Worm (Caenorhabditis elegans) whole organism, L1 larva: ENCODE results near the gene Y66D12A.19.

Source experiments
- C16A3.4 ChIP-seq: fragments of 150-350 bp; optimal IDR thresholded peaks from 2 replicates; lab custom pipeline; 2014; ENCODE audit warnings: missing biosample characterization, missing genetic modification characterization
- F16B12.6 ChIP-seq: fragments of 150-350 bp; optimal IDR thresholded peaks from 2 replicates; lab custom pipeline; 2014; ENCODE audit warnings: missing biosample characterization, missing genetic modification characterization
- aly-2 ChIP-seq: fragments of 150-350 bp; optimal IDR thresholded peaks from 2 replicates; lab custom pipeline; 2014; ENCODE audit warnings: missing biosample characterization, missing genetic modification characterization
- ama-1 ChIP-seq: fragments of 150-350 bp; optimal IDR thresholded peaks from 2 replicates; lab custom pipeline; 2014
- ceh-88 ChIP-seq: fragments of 200-800 bp; sonication (Bioruptor generic); IDR thresholded peaks from 2 replicates; pipeline ENCODE4 v1.3.6; 2022; ENCODE audit warnings: missing genetic modification characterization, missing compliant biosample characterization
- ces-1 ChIP-seq: fragments of 150-350 bp; optimal IDR thresholded peaks from 2 replicates; lab custom pipeline; 2014; ENCODE audit warnings: missing biosample characterization, missing genetic modification reagents, missing genetic modification characterization
- dpl-1 ChIP-seq, 3 experiments: fragments of 150-350 bp in 2 of 3; sonication (generic microtip) in 1 of 3; optimal IDR thresholded peaks; 2 replicates each; lab custom pipeline; 2014 to 2017; ENCODE audit warnings: missing biosample characterization in 3 of 3, missing genetic modification characterization in 3 of 3, missing genetic modification reagents in 3 of 3
- dsc-1 ChIP-seq: sonication (generic microtip); optimal IDR thresholded peaks from 2 replicates; lab custom pipeline; 2016; ENCODE audit warnings: mild to moderate bottlenecking, missing genetic modification characterization, missing compliant biosample characterization
- efl-1 ChIP-seq, 4 experiments: fragments of 150-350 bp; optimal IDR thresholded peaks in 3 of 4; peaks in 1 of 4; 1 replicate in 1 of 4; 2 replicates in 3 of 4; lab custom pipeline; 2014; ENCODE audit warnings: missing biosample characterization in 2 of 4, missing genetic modification characterization in 2 of 4, missing genetic modification reagents in 2 of 4
- egl-13 ChIP-seq: sonication (generic microtip); optimal IDR thresholded peaks from 2 replicates; lab custom pipeline; 2016; ENCODE audit warnings: missing genotype, missing genetic modification reagents, missing genetic modification characterization, missing compliant biosample characterization
- elt-3 ChIP-seq, 6 experiments: fragments of 150-350 bp in 1 of 6; sonication (generic microtip); optimal IDR thresholded peaks; 2 replicates each; lab custom pipeline; 2017 to 2018; ENCODE audit warnings: missing biosample characterization in 6 of 6, missing genetic modification characterization in 6 of 6, inconsistent platforms in 1 of 6
- ets-5 ChIP-seq: fragments of 200-800 bp; sonication (Bioruptor generic); IDR thresholded peaks from 2 replicates; pipeline ENCODE4 v1.3.6; 2022; ENCODE audit warnings: missing genetic modification characterization, missing compliant biosample characterization
- fkh-10 ChIP-seq: sonication (generic microtip); optimal IDR thresholded peaks from 2 replicates; lab custom pipeline; 2017; ENCODE audit warnings: missing biosample characterization, missing genetic modification reagents, missing genetic modification characterization
- fkh-4 ChIP-seq: sonication (generic microtip); optimal IDR thresholded peaks from 2 replicates; lab custom pipeline; 2016; ENCODE audit warnings: missing compliant biosample characterization, missing genetic modification characterization, borderline replicate concordance
- grh-1 ChIP-seq: fragments of 200-800 bp; sonication (Bioruptor generic); IDR thresholded peaks from 2 replicates; pipeline ENCODE4 v1.3.6; 2022; ENCODE audit warnings: missing genetic modification reagents, missing genetic modification characterization, missing compliant biosample characterization
- hlh-17 ChIP-seq: fragments of 200-800 bp; sonication (Bioruptor generic); optimal IDR thresholded peaks from 2 replicates; lab custom pipeline; 2018; ENCODE audit warnings: missing genetic modification characterization, mild to moderate bottlenecking, missing compliant biosample characterization, moderate library complexity, borderline replicate concordance
- hpl-2 ChIP-seq: fragments of 150-350 bp; optimal IDR thresholded peaks from 2 replicates; lab custom pipeline; 2014; ENCODE audit warnings: missing biosample characterization, missing genetic modification reagents, missing genetic modification characterization
- irx-1 ChIP-seq: sonication (generic microtip); optimal IDR thresholded peaks from 2 replicates; lab custom pipeline; 2016; ENCODE audit warnings: missing genetic modification characterization, missing compliant biosample characterization
- isw-1 ChIP-seq: fragments of 200-800 bp; sonication (Bioruptor generic); IDR thresholded peaks from 2 replicates; pipeline ENCODE4 v1.3.6; 2022; ENCODE audit warnings: missing genetic modification characterization, missing compliant biosample characterization
- jun-1 ChIP-seq: fragments of 150-350 bp; optimal IDR thresholded peaks from 2 replicates; lab custom pipeline; 2014; ENCODE audit warnings: missing biosample characterization, missing genetic modification reagents, missing genetic modification characterization
- lin-39 ChIP-seq: fragments of 150-350 bp; optimal IDR thresholded peaks from 2 replicates; lab custom pipeline; 2014; ENCODE audit warnings: missing biosample characterization, missing genetic modification reagents, missing genetic modification characterization
- lsy-2 ChIP-seq, 2 experiments: fragments of 150-350 bp; optimal IDR thresholded peaks; 2 replicates each; lab custom pipeline; 2014; ENCODE audit warnings: missing biosample characterization in 2 of 2, missing genetic modification characterization in 2 of 2
- mdl-1 ChIP-seq, 2 experiments: fragments of 150-350 bp; optimal IDR thresholded peaks; 2 replicates each; lab custom pipeline; 2014 to 2017; ENCODE audit warnings: missing biosample characterization in 2 of 2, missing genetic modification characterization in 2 of 2, inconsistent platforms in 1 of 2
- mep-1 ChIP-seq: fragments of 150-350 bp; optimal IDR thresholded peaks from 2 replicates; lab custom pipeline; 2014; ENCODE audit warnings: missing biosample characterization, missing genetic modification characterization
- nhr-12 ChIP-seq: sonication (generic microtip); optimal IDR thresholded peaks from 2 replicates; lab custom pipeline; 2017; ENCODE audit warnings: missing biosample characterization, missing genetic modification characterization
- nhr-19 ChIP-seq: fragments of 200-800 bp; sonication (Bioruptor generic); conservative IDR thresholded peaks from 2 replicates; pipeline ENCODE4 v1.3.6; 2022; ENCODE audit warnings: missing genetic modification characterization, missing compliant biosample characterization
- nhr-20 ChIP-seq: sonication (generic microtip); optimal IDR thresholded peaks from 2 replicates; lab custom pipeline; 2016; ENCODE audit warnings: mild to moderate bottlenecking, missing genetic modification characterization, missing compliant biosample characterization
- nhr-237 ChIP-seq: fragments of 150-350 bp; optimal IDR thresholded peaks from 2 replicates; lab custom pipeline; 2014; ENCODE audit warnings: missing biosample characterization, missing genetic modification characterization
- nhr-28 ChIP-seq: fragments of 150-350 bp; optimal IDR thresholded peaks from 2 replicates; lab custom pipeline; 2014; ENCODE audit warnings: missing biosample characterization, missing genetic modification characterization
- nhr-71 ChIP-seq: sonication (generic microtip); optimal IDR thresholded peaks from 2 replicates; lab custom pipeline; 2016; ENCODE audit warnings: mild to moderate bottlenecking, missing genetic modification characterization, moderate library complexity, missing compliant biosample characterization
- nhr-77 ChIP-seq: fragments of 150-350 bp; optimal IDR thresholded peaks from 2 replicates; lab custom pipeline; 2014; ENCODE audit warnings: missing biosample characterization, missing genetic modification characterization
- nhr-85 ChIP-seq: sonication (generic microtip); peaks from one replicate; lab custom pipeline; 2016; ENCODE audit warnings: missing genetic modification characterization, inconsistent platforms, missing compliant biosample characterization
- nhr-90 ChIP-seq: sonication (generic microtip); optimal IDR thresholded peaks from 2 replicates; lab custom pipeline; 2016; ENCODE audit warnings: mild to moderate bottlenecking, missing genetic modification characterization, missing compliant biosample characterization; ENCODE audit not compliant: poor library complexity
- pag-3 ChIP-seq: sonication (generic microtip); optimal IDR thresholded peaks from 2 replicates; lab custom pipeline; 2017; ENCODE audit warnings: missing genetic modification characterization, mild to moderate bottlenecking, missing compliant biosample characterization, antibody characterized with exemption, borderline replicate concordance; ENCODE audit not compliant: insufficient read depth
- pax-3 ChIP-seq: fragments of 200-800 bp; sonication (Bioruptor generic); optimal IDR thresholded peaks from 2 replicates; lab custom pipeline; 2018; ENCODE audit warnings: mild to moderate bottlenecking, missing genetic modification characterization, moderate library complexity, missing compliant biosample characterization
- skn-1 ChIP-seq: fragments of 150-350 bp; optimal IDR thresholded peaks from 2 replicates; lab custom pipeline; 2014; ENCODE audit warnings: missing biosample characterization, missing genetic modification characterization
- snpc-4 ChIP-seq: fragments of 150-350 bp; optimal IDR thresholded peaks from 2 replicates; lab custom pipeline; 2014; ENCODE audit warnings: missing biosample characterization, missing genetic modification characterization
- snu-23 ChIP-seq: sonication (generic microtip); optimal IDR thresholded peaks from 2 replicates; lab custom pipeline; 2016; ENCODE audit warnings: missing genetic modification characterization, missing compliant biosample characterization
- sox-4 ChIP-seq: sonication (generic microtip); optimal IDR thresholded peaks from 2 replicates; lab custom pipeline; 2016; ENCODE audit warnings: missing genetic modification characterization, missing compliant biosample characterization
- sptf-1 ChIP-seq: fragments of 150-350 bp; optimal IDR thresholded peaks from 2 replicates; lab custom pipeline; 2014; ENCODE audit warnings: missing biosample characterization, missing genetic modification characterization
- sup-37 ChIP-seq: fragments of 200-800 bp; sonication (Bioruptor generic); optimal IDR thresholded peaks from 2 replicates; lab custom pipeline; 2018; ENCODE audit warnings: mild to moderate bottlenecking, missing genetic modification characterization, missing compliant biosample characterization
- swsn-7 ChIP-seq: sonication (generic microtip); optimal IDR thresholded peaks from 2 replicates; lab custom pipeline; 2016; ENCODE audit warnings: missing genetic modification characterization, missing compliant biosample characterization
- tlp-1 ChIP-seq: fragments of 150-350 bp; optimal IDR thresholded peaks from 2 replicates; lab custom pipeline; 2014; ENCODE audit warnings: missing biosample characterization, missing genetic modification characterization
- unc-130 ChIP-seq: fragments of 150-350 bp; optimal IDR thresholded peaks from 2 replicates; lab custom pipeline; 2017; ENCODE audit warnings: missing biosample characterization, missing genetic modification characterization, inconsistent platforms
- unc-30 ChIP-seq: sonication (generic microtip); optimal IDR thresholded peaks from 2 replicates; lab custom pipeline; 2017; ENCODE audit warnings: missing biosample characterization, missing genetic modification characterization
- unc-98 ChIP-seq: fragments of 200-800 bp; sonication (Bioruptor generic); IDR thresholded peaks from 2 replicates; pipeline ENCODE4 v1.3.6; 2022; ENCODE audit warnings: missing genetic modification characterization, missing compliant biosample characterization
- vab-15 ChIP-seq: sonication (generic microtip); optimal IDR thresholded peaks from 2 replicates; lab custom pipeline; 2017; ENCODE audit warnings: missing genotype, mild to moderate bottlenecking, missing genetic modification characterization, missing compliant biosample characterization
- xbp-1 ChIP-seq: sonication (generic microtip); optimal IDR thresholded peaks from 2 replicates; lab custom pipeline; 2016; ENCODE audit warnings: missing genetic modification characterization, missing compliant biosample characterization
- zip-4 ChIP-seq: fragments of 200-800 bp; sonication (Bioruptor generic); optimal IDR thresholded peaks from 2 replicates; lab custom pipeline; 2018; ENCODE audit warnings: mild to moderate bottlenecking, missing genetic modification characterization, moderate library complexity, missing compliant biosample characterization
- ztf-11 ChIP-seq, 2 experiments: sonication (generic microtip); optimal IDR thresholded peaks; 2 replicates each; lab custom pipeline; 2016 to 2017; ENCODE audit warnings: missing genetic modification characterization in 2 of 2, missing biosample characterization in 1 of 2, missing compliant biosample characterization in 1 of 2

Y66D12A.19 gene

ce11 chrIII:11548070-11548469 is 39.2 kb downstream of the Y66D12A.19 start, which contains the start of gene Y66D12A.13:
TSS of gene Y66D12A.13 (plus strand) at chrIII:11548370.
- TF ChIP-seq efl-1 (optimal IDR thresholded peaks at IDR 0.05; lab: Kevin White, UChicago) (no peak), efl-1 (GFP tag; optimal IDR thresholded peaks at IDR 0.05 in 1 of 2; lab: Kevin White, UChicago) (peak in 1 of 2 experiments; percentile 71), lin-39 (tag; lab: Kevin White, UChicago) (no peak)

- peak; percentile 11 for TF ChIP-seq mep-1 (tag; lab: Kevin White, UChicago)
- TF ChIP-seq zip-4 (GFP tag; lab: Kevin White, UChicago) = no peak
- peak in 1 of 2 experiments; percentile 32 for TF ChIP-seq efl-1 (optimal IDR thresholded peaks at IDR 0.05; lab: Kevin White, UChicago)
- peak; percentile 8 to 92 for TF ChIP-seq efl-1 (GFP tag; optimal IDR thresholded peaks at IDR 0.05 in 1 of 2; lab: Kevin White, UChicago)
- no peak for TF ChIP-seq fkh-10 (GFP tag; lab: Kevin White, UChicago)
- no peak for TF ChIP-seq ztf-11 (tag; optimal IDR thresholded peaks at IDR 0.05; lab: Kevin White, UChicago)
- no peak for TF ChIP-seq lin-39 (tag; lab: Kevin White, UChicago)
- TF ChIP-seq dpl-1 (GFP tag; optimal IDR thresholded peaks at IDR 0.05; lab: Kevin White, UChicago) = peak in 1 of 3 experiments; percentile 12
- no peak for TF ChIP-seq swsn-7
- no peak for TF ChIP-seq xbp-1 (tag; lab: Kevin White, UChicago)
- no peak for TF ChIP-seq nhr-77
- TF ChIP-seq tlp-1 = no peak
- no peak for TF ChIP-seq C16A3.4 (tag; lab: Kevin White, UChicago)
- peak; percentile 67 for TF ChIP-seq nhr-90 (tag; lab: Kevin White, UChicago)
- no peak for TF ChIP-seq isw-1 (GFP tag; lab: Robert Waterston, UW)
- TF ChIP-seq egl-13 (tag; lab: Kevin White, UChicago) = no peak
- no peak for TF ChIP-seq sox-4 (tag; lab: Kevin White, UChicago)
- TF ChIP-seq F16B12.6 (tag; lab: Kevin White, UChicago) = no peak
- 0 out of 2 replicates have a peak, but pooled peaks have one; percentile 23 for TF ChIP-seq grh-1 (GFP tag; lab: Robert Waterston, UW)
- TF ChIP-seq hpl-2 (GFP tag; lab: Kevin White, UChicago) = no peak
- TF ChIP-seq ces-1 (GFP tag; lab: Kevin White, UChicago) = no peak
- no peak for TF ChIP-seq ama-1 (lab: Kevin White, UChicago)
- TF ChIP-seq nhr-12 (tag; lab: Kevin White, UChicago) = no peak
- peak in 1 of 6 experiments; percentile 49 for TF ChIP-seq elt-3 (tag; optimal IDR thresholded peaks at IDR 0.05; lab: Kevin White, UChicago)
- TF ChIP-seq unc-130 (tag; lab: Kevin White, UChicago) = no peak
- no peak for TF ChIP-seq aly-2 (tag; lab: Kevin White, UChicago)
- TF ChIP-seq unc-98 (GFP tag; lab: Robert Waterston, UW) = no peak
- no peak for TF ChIP-seq vab-15 (tag; lab: Kevin White, UChicago)
- peak; percentile 47 for TF ChIP-seq nhr-71 (tag; lab: Kevin White, UChicago)
- no peak for TF ChIP-seq snpc-4
- TF ChIP-seq sptf-1 = no peak
- no peak for TF ChIP-seq irx-1 (tag; lab: Kevin White, UChicago)
- no peak for TF ChIP-seq hlh-17 (GFP tag; lab: Kevin White, UChicago)
- no peak for TF ChIP-seq unc-30 (tag; lab: Kevin White, UChicago)
- no peak for TF ChIP-seq sup-37 (GFP tag; lab: Kevin White, UChicago)
- TF ChIP-seq dsc-1 (tag; lab: Kevin White, UChicago) = no peak
- no peak for TF ChIP-seq nhr-237 (tag; lab: Kevin White, UChicago)
- peak in 1 of 2 experiments; percentile 11 for TF ChIP-seq lsy-2 (tag; optimal IDR thresholded peaks at IDR 0.05; lab: Kevin White, UChicago)
- TF ChIP-seq nhr-19 (GFP tag; lab: Robert Waterston, UW) = peak; percentile 21; the same call in 1 of the 2 replicates
- TF ChIP-seq snu-23 (GFP tag; lab: Kevin White, UChicago) = peak; percentile 64
- TF ChIP-seq pag-3 (tag; lab: Kevin White, UChicago) = no peak
- peak; percentile 45 for TF ChIP-seq nhr-20 (tag; lab: Kevin White, UChicago)
- TF ChIP-seq jun-1 (tag; lab: Kevin White, UChicago) = no peak
- TF ChIP-seq pax-3 (tag; lab: Kevin White, UChicago) = no peak
- TF ChIP-seq nhr-85 (tag; lab: Kevin White, UChicago) = peak; percentile 83
- no peak for TF ChIP-seq ets-5 (GFP tag; lab: Robert Waterston, UW)
- no peak for TF ChIP-seq nhr-28 (tag; lab: Kevin White, UChicago)
- no peak for TF ChIP-seq skn-1
- no peak for TF ChIP-seq ceh-88 (GFP tag; lab: Robert Waterston, UW)
- TF ChIP-seq mdl-1 (tag; optimal IDR thresholded peaks at IDR 0.05; lab: Kevin White, UChicago) = peak in 1 of 2 experiments; percentile 10
- no peak for TF ChIP-seq fkh-4 (tag; lab: Kevin White, UChicago)
These were observed 45.8 kb downstream of the Y66D12A.19 start for ce11 chrIII:11554701-11555111.
